Worm (Caenorhabditis elegans): ENCODE data around the gene tni-1.

Gene tni-1

DNA sequence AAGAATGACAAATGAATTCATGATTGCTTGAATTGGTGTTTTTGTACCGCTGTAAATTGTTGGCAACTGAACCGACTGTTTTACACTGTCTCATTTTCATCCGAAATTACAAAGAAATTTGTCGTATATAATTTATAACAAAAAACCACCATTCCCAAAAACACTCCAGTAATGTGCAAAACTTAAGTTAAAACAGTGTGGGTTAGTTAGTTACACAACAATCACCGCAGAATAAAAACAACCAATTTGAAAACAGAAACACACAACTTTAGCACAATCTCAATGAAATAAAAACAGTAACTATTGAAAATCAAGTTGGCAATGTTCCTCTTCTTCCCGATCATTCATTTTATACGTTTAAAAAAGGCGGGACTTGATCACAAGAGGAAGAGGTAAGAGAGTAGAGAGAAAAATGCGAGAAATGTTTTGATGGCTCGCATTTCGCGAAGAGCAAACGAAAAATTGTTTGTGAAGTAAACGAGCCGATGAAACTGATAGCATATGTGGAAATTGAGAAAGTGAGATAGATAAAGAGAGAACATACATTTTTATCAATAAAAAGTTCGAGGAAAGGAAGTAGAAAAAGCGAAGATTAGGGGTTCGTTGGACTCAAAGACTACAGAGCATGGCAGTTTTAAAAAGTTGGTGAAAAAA lies 30.5 kb upstream of the tni-1 start, which contains the start of gene F08B12.4 (continued):
- TF ChIP-seq lin-38 (GFP tag; IDR thresholded peaks at IDR 0.05) (no peak), F37D6.2 (tag; optimal IDR thresholded peaks at IDR 0.05) (no peak), nhr-237 (tag; optimal IDR thresholded peaks at IDR 0.05) (no peak), nhr-102 (tag; optimal IDR thresholded peaks at IDR 0.05) (no peak), F49E8.2 (tag; optimal IDR thresholded peaks at IDR 0.05; ENCODE audit: borderline replicate concordance) (no peak), attf-4 (tag; optimal IDR thresholded peaks at IDR 0.05) (no peak), skn-1 (tag; optimal IDR thresholded peaks at IDR 0.05) (no peak), nhr-11 (tag; optimal IDR thresholded peaks at IDR 0.05) (peak; percentile 41)

- TF ChIP-seq mep-1 (tag; optimal IDR thresholded peaks at IDR 0.05) (peak; percentile 50), F26F4.8 (GFP tag; conservative IDR thresholded peaks at IDR 0.05) (no peak), lir-3 (tag; optimal IDR thresholded peaks at IDR 0.05) (no peak), aha-1 (tag) (peak; percentile 92), nhr-10 (tag; optimal IDR thresholded peaks at IDR 0.05) (no peak), dmd-9 (GFP tag; IDR thresholded peaks at IDR 0.05) (no peak), set-16 (GFP tag; IDR thresholded peaks at IDR 0.05) (no peak), mdl-1 (tag; optimal IDR thresholded peaks at IDR 0.05) (no peak), tag-97 (GFP tag; IDR thresholded peaks at IDR 0.05) (no peak), nhr-111 (GFP tag; optimal IDR thresholded peaks at IDR 0.05) (no peak), lin-38 (GFP tag; IDR thresholded peaks at IDR 0.05) (no peak), daf-16 (GFP tag; optimal IDR thresholded peaks at IDR 0.05) (no peak), daf-16 (tag; optimal IDR thresholded peaks at IDR 0.05) (peak; percentile 19), lin-15B (tag; optimal IDR thresholded peaks at IDR 0.05) (no peak), lin-13 (GFP tag; optimal IDR thresholded peaks at IDR 0.05) (no peak), ceh-32 (tag; optimal IDR thresholded peaks at IDR 0.05; ENCODE audit: poor library complexity) (no peak), spr-3 (GFP tag; optimal IDR thresholded peaks at IDR 0.05) (no peak), lim-7 (GFP tag; IDR thresholded peaks at IDR 0.05) (no peak)
Measured at ce11 chrX:11406784-11407183, 29.5 kb upstream of the tni-1 start.

- TF ChIP-seq attf-4 (tag; optimal IDR thresholded peaks at IDR 0.05), result no peak
- no peak for TF ChIP-seq cey-2 (tag; optimal IDR thresholded peaks at IDR 0.05; ENCODE audit: borderline replicate concordance, insufficient read depth)
- peak; percentile 59; the same call in 1 of the 2 replicates for TF ChIP-seq ctbp-1 (GFP tag; IDR thresholded peaks at IDR 0.05)
- peak in 1 of 2 experiments; percentile 14 for TF ChIP-seq unc-62 (GFP tag; optimal IDR thresholded peaks at IDR 0.05 in 1 of 2)
- TF ChIP-seq unc-62 (tag; optimal IDR thresholded peaks at IDR 0.05), result no peak
- TF ChIP-seq F26F4.8 (GFP tag; conservative IDR thresholded peaks at IDR 0.05), result no peak
Measured at ce11 chrX:11405908-11406307, 28.6 kb upstream of the tni-1 start, which contains the start of gene slo-2. Gene slo-2, minus strand, starts transcription at chrX:11405931.

- TF ChIP-seq daf-16 (GFP tag; optimal IDR thresholded peaks at IDR 0.05), result no peak
- peak; percentile 79 for TF ChIP-seq daf-16 (tag; optimal IDR thresholded peaks at IDR 0.05)
- peak; percentile 39 for TF ChIP-seq pqm-1 (tag; optimal IDR thresholded peaks at IDR 0.05)
- no peak for TF ChIP-seq nhr-41 (GFP tag; IDR thresholded peaks at IDR 0.05)
- peak; percentile 17; the same call in 1 of the 2 replicates for TF ChIP-seq dmd-6 (GFP tag; IDR thresholded peaks at IDR 0.05)
- peak; percentile 73 for TF ChIP-seq nhr-28 (tag; optimal IDR thresholded peaks at IDR 0.05)
- TF ChIP-seq dve-1 (tag; optimal IDR thresholded peaks at IDR 0.05; ENCODE audit: insufficient read depth), result peak; percentile 49
- TF ChIP-seq duxl-1 (tag; optimal IDR thresholded peaks at IDR 0.05; ENCODE audit: poor library complexity), result no peak
- peak; percentile 39 for TF ChIP-seq hlh-11 (tag; optimal IDR thresholded peaks at IDR 0.05)
- peak; percentile 91 for TF ChIP-seq aha-1 (tag)
Measured at ce11 chrX:11400467-11401184, 23.4 kb upstream of the tni-1 start.
